Worm (Caenorhabditis elegans) whole organism, young adult: Measurements from ENCODE around the gene R05H5.7.

Experiments used
- B0261.1 ChIP-seq: sonication (generic microtip); optimal IDR thresholded peaks from 2 replicates; lab custom pipeline; 2016; ENCODE audit warnings: mild to moderate bottlenecking, missing genetic modification characterization, moderate library complexity, missing compliant biosample characterization
- B0336.3 ChIP-seq: fragments of 200-800 bp; sonication (Bioruptor generic); IDR thresholded peaks from 2 replicates; pipeline ENCODE4 v1.3.6; 2022; ENCODE audit warnings: missing genetic modification characterization, missing compliant biosample characterization
- C06A6.2 ChIP-seq: fragments of 200-800 bp; sonication (Bioruptor generic); conservative IDR thresholded peaks from 2 replicates; pipeline ENCODE4 v1.3.6; 2022; ENCODE audit warnings: missing genetic modification characterization, missing compliant biosample characterization
- F39B2.1 ChIP-seq: fragments of 200-800 bp; sonication (Bioruptor generic); IDR thresholded peaks from 2 replicates; pipeline ENCODE4 v1.3.6; 2022; ENCODE audit warnings: missing genetic modification reagents, missing genetic modification characterization, missing compliant biosample characterization
- K12H6.12 ChIP-seq: fragments of 200-800 bp; sonication (Bioruptor generic); optimal IDR thresholded peaks from 2 replicates; lab custom pipeline; 2018; ENCODE audit warnings: mild to moderate bottlenecking, missing genetic modification characterization, missing compliant biosample characterization
- Y53F4B.3 ChIP-seq: fragments of 200-800 bp; sonication (Bioruptor generic); IDR thresholded peaks from 2 replicates; pipeline ENCODE4 v1.3.6; 2022; ENCODE audit warnings: missing genetic modification reagents, missing genetic modification characterization, missing compliant biosample characterization
- Y79H2A.3 ChIP-seq: fragments of 200-800 bp; sonication (Bioruptor generic); conservative IDR thresholded peaks from 2 replicates; pipeline ENCODE4 v1.3.6; 2022; ENCODE audit warnings: missing genetic modification reagents, missing genetic modification characterization, missing compliant biosample characterization
- Y95B8A.8 ChIP-seq: fragments of 200-800 bp; sonication (Bioruptor generic); IDR thresholded peaks from 2 replicates; pipeline ENCODE4 v1.3.6; 2022; ENCODE audit warnings: missing genetic modification reagents, missing genetic modification characterization, missing compliant biosample characterization
- akir-1 ChIP-seq: fragments of 200-800 bp; sonication (Bioruptor generic); optimal IDR thresholded peaks from 2 replicates; lab custom pipeline; 2018; ENCODE audit warnings: mild to moderate bottlenecking, missing genetic modification characterization, moderate library complexity, missing compliant biosample characterization
- bed-2 ChIP-seq: fragments of 200-800 bp; sonication (Bioruptor generic); IDR thresholded peaks from 2 replicates; pipeline ENCODE4 v1.3.6; 2022; ENCODE audit warnings: missing genetic modification reagents, missing genetic modification characterization, missing compliant biosample characterization
- cebp-1 ChIP-seq, 2 experiments: fragments of 200-800 bp in 1 of 2; sonication (Bioruptor generic) in 1 of 2; sonication (generic microtip) in 1 of 2; IDR thresholded peaks in 1 of 2; optimal IDR thresholded peaks in 1 of 2; 2 replicates each; pipeline versions ENCODE4 v1.3.6 to Lab custom; 2017 to 2022; ENCODE audit warnings: missing compliant biosample characterization in 2 of 2, missing genetic modification characterization in 2 of 2, mild to moderate bottlenecking in 1 of 2, missing genetic modification reagents in 1 of 2, moderate library complexity in 1 of 2
- dox-1 ChIP-seq: fragments of 200-800 bp; sonication (Bioruptor generic); IDR thresholded peaks from 2 replicates; pipeline ENCODE4 v1.3.6; 2022; ENCODE audit warnings: missing genetic modification reagents, missing genetic modification characterization, missing compliant biosample characterization
- egl-44 ChIP-seq: fragments of 200-800 bp; sonication (Bioruptor generic); IDR thresholded peaks from 2 replicates; pipeline ENCODE4 v1.3.6; 2022; ENCODE audit warnings: missing genetic modification reagents, missing genetic modification characterization, missing compliant biosample characterization
- gei-17 ChIP-seq: fragments of 200-800 bp; sonication (Bioruptor generic); optimal IDR thresholded peaks from 2 replicates; lab custom pipeline; 2018; ENCODE audit warnings: mild to moderate bottlenecking, missing genetic modification characterization, missing compliant biosample characterization
- hlh-26 ChIP-seq: fragments of 200-800 bp; sonication (Bioruptor generic); conservative IDR thresholded peaks from 2 replicates; pipeline ENCODE4 v1.3.6; 2022; ENCODE audit warnings: missing genetic modification reagents, missing genetic modification characterization, missing compliant biosample characterization
- hmg-20 ChIP-seq: fragments of 200-800 bp; sonication (Bioruptor generic); IDR thresholded peaks from 2 replicates; pipeline ENCODE4 v1.3.6; 2022; ENCODE audit warnings: missing genetic modification reagents, missing genetic modification characterization, missing compliant biosample characterization
- hrde-1 ChIP-seq: sonication (generic microtip); optimal IDR thresholded peaks from 2 replicates; lab custom pipeline; 2016; ENCODE audit warnings: missing genetic modification characterization, mild to moderate bottlenecking, missing compliant biosample characterization, moderate library complexity, missing genotype, missing genetic modification reagents, borderline replicate concordance
- hsf-1 ChIP-seq: fragments of 200-800 bp; sonication (Bioruptor generic); IDR thresholded peaks from 2 replicates; pipeline ENCODE4 v1.3.6; 2022; ENCODE audit warnings: missing genetic modification reagents, missing genetic modification characterization, missing compliant biosample characterization
- let-526 ChIP-seq: fragments of 200-800 bp; sonication (Bioruptor generic); IDR thresholded peaks from 2 replicates; pipeline ENCODE4 v1.3.6; 2022; ENCODE audit warnings: missing genetic modification reagents, missing genetic modification characterization, missing compliant biosample characterization
- let-607 ChIP-seq, 2 experiments: fragments of 200-800 bp in 1 of 2; sonication (Bioruptor generic) in 1 of 2; sonication (generic microtip) in 1 of 2; optimal IDR thresholded peaks; 2 replicates each; lab custom pipeline; 2016 to 2018; ENCODE audit warnings: mild to moderate bottlenecking in 2 of 2, missing compliant biosample characterization in 2 of 2, missing genetic modification characterization in 2 of 2, moderate library complexity in 2 of 2, missing genotype in 1 of 2
- madf-3 ChIP-seq: fragments of 200-800 bp; sonication (Bioruptor generic); IDR thresholded peaks from 2 replicates; pipeline ENCODE4 v1.3.6; 2022; ENCODE audit warnings: missing genetic modification reagents, missing genetic modification characterization, missing compliant biosample characterization
- madf-6 ChIP-seq: fragments of 200-800 bp; sonication (Bioruptor generic); IDR thresholded peaks from 2 replicates; pipeline ENCODE4 v1.3.6; 2022; ENCODE audit warnings: missing genetic modification reagents, missing genetic modification characterization, missing compliant biosample characterization
- mxl-1 ChIP-seq: sonication (generic microtip); optimal IDR thresholded peaks from 2 replicates; lab custom pipeline; 2016; ENCODE audit warnings: missing genetic modification characterization, missing compliant biosample characterization
- nhr-80 ChIP-seq: sonication (generic microtip); optimal IDR thresholded peaks from 2 replicates; lab custom pipeline; 2016; ENCODE audit warnings: missing genetic modification characterization, missing compliant biosample characterization
- nhr-90 ChIP-seq: sonication (generic microtip); optimal IDR thresholded peaks from 2 replicates; lab custom pipeline; 2016; ENCODE audit warnings: missing genotype, mild to moderate bottlenecking, missing genetic modification characterization, missing compliant biosample characterization
- pha-4 ChIP-seq: fragments of 150-350 bp; sonication (generic microtip); optimal IDR thresholded peaks from 2 replicates; lab custom pipeline; 2014; ENCODE audit warnings: missing biosample characterization, missing genetic modification reagents, missing genetic modification characterization
- snpc-1.3 ChIP-seq: sonication (generic microtip); optimal IDR thresholded peaks from 2 replicates; lab custom pipeline; 2017; ENCODE audit warnings: missing genetic modification characterization, mild to moderate bottlenecking, missing compliant biosample characterization, antibody characterized with exemption, moderate library complexity, missing genotype, missing genetic modification reagents; ENCODE audit not compliant: insufficient read depth
- tbp1 ChIP-seq: fragments of 200-800 bp; sonication (Bioruptor generic); optimal IDR thresholded peaks from 2 replicates; lab custom pipeline; 2018; ENCODE audit warnings: mild to moderate bottlenecking, missing genetic modification characterization, missing compliant biosample characterization
- tbx-9 ChIP-seq: sonication (generic microtip); optimal IDR thresholded peaks from 2 replicates; lab custom pipeline; 2016; ENCODE audit warnings: borderline replicate concordance, missing genetic modification characterization, inconsistent platforms, missing compliant biosample characterization
- unc-62 ChIP-seq: fragments of 150-350 bp; optimal IDR thresholded peaks from 2 replicates; lab custom pipeline; 2014; ENCODE audit warnings: missing biosample characterization, missing genetic modification reagents, missing genetic modification characterization
- zfh-2 ChIP-seq: fragments of 200-800 bp; sonication (Bioruptor generic); conservative IDR thresholded peaks from 2 replicates; pipeline ENCODE4 v1.3.6; 2022; ENCODE audit warnings: missing genetic modification reagents, missing genetic modification characterization, missing compliant biosample characterization
- ztf-22 ChIP-seq: fragments of 200-800 bp; sonication (Bioruptor generic); optimal IDR thresholded peaks from 2 replicates; lab custom pipeline; 2018; ENCODE audit warnings: mild to moderate bottlenecking, missing genetic modification characterization, moderate library complexity, missing compliant biosample characterization
- ztf-25 ChIP-seq: fragments of 200-800 bp; sonication (Bioruptor generic); IDR thresholded peaks from 2 replicates; pipeline ENCODE4 v1.3.6; 2022; ENCODE audit warnings: missing genetic modification reagents, missing genetic modification characterization, missing compliant biosample characterization
- ztf-6 ChIP-seq: fragments of 200-800 bp; sonication (Bioruptor generic); IDR thresholded peaks from 2 replicates; pipeline ENCODE4 v1.3.6; 2022; ENCODE audit warnings: missing genetic modification reagents, missing genetic modification characterization, missing compliant biosample characterization

The R05H5.7 gene

DNA sequence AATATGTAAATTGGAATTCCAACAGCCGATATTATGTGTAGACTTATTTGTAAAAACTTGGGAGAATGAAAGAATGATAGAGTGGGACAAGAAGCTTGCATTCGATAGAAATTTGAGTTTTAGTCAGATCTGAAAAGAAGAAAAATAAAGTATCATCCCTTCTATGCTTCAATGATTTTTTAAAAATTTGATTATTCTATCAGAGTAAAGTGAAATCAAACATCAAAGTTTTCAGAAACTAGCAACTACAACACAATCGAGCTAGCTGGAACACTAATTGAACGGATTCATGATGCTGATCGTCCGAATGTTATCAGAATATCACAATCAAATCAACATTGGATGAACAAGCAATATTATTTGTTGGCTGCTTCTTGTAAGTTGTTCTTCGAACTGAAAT, 34.7 kb downstream of the R05H5.7 start, which contains the start of gene srh-135:
Gene srh-135 (minus strand): TSS at position 101 of the 400 bp plus-strand sequence.
- TF ChIP-seq B0336.3 (no peak), Y79H2A.3 (GFP tag; lab: Robert Waterston, UW) (no peak), unc-62 (no peak), Y95B8A.8 (no peak), ztf-6 (GFP tag; lab: Robert Waterston, UW) (no peak), F39B2.1 (GFP tag; lab: Robert Waterston, UW) (no peak), C06A6.2 (GFP tag; lab: Robert Waterston, UW) (no peak), B0261.1 (tag; lab: Kevin White, UChicago) (no peak), madf-3 (GFP tag; lab: Robert Waterston, UW) (no peak), bed-2 (GFP tag; lab: Robert Waterston, UW) (no peak), snpc-1.3 (tag; lab: Kevin White, UChicago) (no peak), nhr-90 (tag; lab: Kevin White, UChicago) (no peak), let-526 (GFP tag; lab: Robert Waterston, UW) (no peak), pha-4 (no peak), mxl-1 (tag; lab: Kevin White, UChicago) (no peak), tbp1 (GFP tag; lab: Kevin White, UChicago) (no peak)

DNA sequence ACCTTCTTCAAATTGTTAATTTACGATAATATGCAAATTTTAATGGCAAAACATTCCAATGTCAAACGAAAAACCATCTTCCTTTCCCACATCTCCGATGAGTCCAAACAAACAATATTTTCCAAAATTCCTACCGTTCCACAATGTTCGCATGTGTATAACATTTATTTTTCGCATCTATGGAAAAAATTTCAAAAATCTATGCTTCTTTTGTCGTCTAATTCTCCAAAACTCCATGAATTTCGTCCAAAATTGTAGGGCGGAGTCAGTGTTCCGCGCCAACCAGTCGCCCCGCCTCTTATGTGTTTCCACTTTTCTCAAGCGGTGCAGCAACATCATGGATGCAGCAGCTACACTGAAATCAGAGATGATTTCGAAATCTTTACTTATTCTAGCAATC, 38.7 kb downstream of the R05H5.7 start, which contains the start of gene T01E8.8:
Gene T01E8.8 (plus strand): TSS at position 301 of the 400 bp plus-strand sequence.
- TF ChIP-seq nhr-80 (no peak), zfh-2 (GFP tag; lab: Robert Waterston, UW) (no peak), ztf-25 (GFP tag; lab: Robert Waterston, UW) (no peak), cebp-1 (GFP tag; IDR thresholded peaks at IDR 0.05; lab: Robert Waterston, UW) (no peak), cebp-1 (tag; optimal IDR thresholded peaks at IDR 0.05; lab: Kevin White, UChicago) (no peak), hrde-1 (tag; lab: Kevin White, UChicago) (no peak), B0336.3 (no peak), tbx-9 (no peak), hlh-26 (GFP tag; lab: Robert Waterston, UW) (no peak), hmg-20 (GFP tag; lab: Robert Waterston, UW) (no peak), let-607 (tag; optimal IDR thresholded peaks at IDR 0.05; lab: Kevin White, UChicago) (no peak), madf-6 (GFP tag; lab: Robert Waterston, UW) (no peak)

DNA sequence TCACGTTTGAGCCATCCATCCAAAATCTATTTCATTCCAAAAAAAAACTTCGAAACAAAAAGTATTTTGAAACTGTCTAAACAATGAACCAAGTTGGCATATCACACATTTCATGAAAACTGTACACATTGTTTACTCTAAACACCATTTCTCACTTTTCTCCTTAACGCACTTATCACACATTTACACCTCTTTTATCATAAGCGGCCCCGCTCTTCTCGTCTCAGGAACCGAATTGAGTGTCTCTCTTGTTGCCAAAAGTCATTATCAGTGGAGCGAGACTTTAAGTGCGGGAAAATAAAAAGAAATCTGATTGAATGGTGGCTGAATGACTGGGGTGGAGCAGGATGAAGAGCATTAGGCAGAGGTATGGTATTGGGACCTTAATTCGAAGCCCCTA, 39.6 kb downstream of the R05H5.7 start:
- peak; percentile 55 for TF ChIP-seq nhr-80
- TF ChIP-seq Y53F4B.3: no peak
- 0 out of 2 replicates have a peak, but pooled peaks have one; percentile 20 for TF ChIP-seq dox-1
- no peak for TF ChIP-seq K12H6.12 (tag; lab: Kevin White, UChicago)
- TF ChIP-seq egl-44: no peak

DNA sequence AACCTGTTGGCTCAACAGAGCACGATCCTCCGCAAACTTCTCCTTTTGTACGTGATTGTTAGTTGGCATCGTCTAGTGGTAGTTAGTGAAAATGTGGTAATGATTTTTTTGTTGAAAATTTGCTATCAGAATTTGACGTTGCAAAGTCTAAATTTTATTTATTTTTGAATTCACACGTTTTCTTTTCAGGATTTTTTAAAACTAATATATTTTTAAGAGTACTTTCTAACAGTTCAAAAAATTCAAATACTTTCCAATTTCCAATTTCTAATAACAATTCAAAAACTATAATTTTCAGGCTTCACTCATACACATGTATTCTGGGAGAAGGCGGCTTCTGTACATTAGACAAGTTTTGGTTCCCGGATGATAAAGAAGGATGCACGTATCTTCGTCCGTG, 42.1 kb downstream of the R05H5.7 start, which contains the start of gene ubxn-5:
Gene ubxn-5 (minus strand): TSS at position 101 of the 400 bp plus-strand sequence.
- TF ChIP-seq F39B2.1 (GFP tag; lab: Robert Waterston, UW): no peak
- no peak for TF ChIP-seq akir-1 (GFP tag; lab: Kevin White, UChicago)
- no peak for TF ChIP-seq ztf-22 (GFP tag; lab: Kevin White, UChicago)
- no peak for TF ChIP-seq hsf-1 (GFP tag; lab: Robert Waterston, UW)
- TF ChIP-seq gei-17: no peak
- no peak for TF ChIP-seq K12H6.12 (tag; lab: Kevin White, UChicago)
- TF ChIP-seq cebp-1 (GFP tag; IDR thresholded peaks at IDR 0.05; lab: Robert Waterston, UW): no peak
- no peak for TF ChIP-seq cebp-1 (tag; optimal IDR thresholded peaks at IDR 0.05; lab: Kevin White, UChicago)
